Worm (Caenorhabditis elegans): ENCODE results near the gene F14D7.6.
"Not testable (repeated sequence)": the region's sequence is repeated elsewhere in the genome, so short reads cannot be mapped to it uniquely, and the experiment has no call there.

F14D7.6 gene

ce11 chrV:14309632-14310031 lies 8.4 kb downstream of the F14D7.6 start, which contains the start of gene F14D7.14:
TSS of gene F14D7.14 (plus strand) at chrV:14309932.
- TF ChIP-seq T07F8.4 (tag; optimal IDR thresholded peaks at IDR 0.05); Y53G8AR.9 (GFP tag; conservative IDR thresholded peaks at IDR 0.05); ceh-40 (GFP tag; IDR thresholded peaks at IDR 0.05): not testable (repeated sequence)

- no peak for TF ChIP-seq lsl-1 (GFP tag; optimal IDR thresholded peaks at IDR 0.05)
- TF ChIP-seq ZK185.1 (tag; optimal IDR thresholded peaks at IDR 0.05; ENCODE audit: poor library complexity, severe bottlenecking) = no peak
- no peak for TF ChIP-seq ekl-4 (GFP tag; IDR thresholded peaks at IDR 0.05)
- no peak for TF ChIP-seq nhr-90 (tag; optimal IDR thresholded peaks at IDR 0.05)
Measured at ce11 chrV:14311115-14311514, 9.9 kb downstream of the F14D7.6 start, which contains the start of gene ddn-3. TSS of gene ddn-3 (minus strand) at chrV:14311215.

ce11 chrV:14312695-14313094 lies 11.5 kb downstream of the F14D7.6 start, which contains the start of gene F14D7.8:
TSS of gene F14D7.8 (minus strand) at chrV:14312795.
- TF ChIP-seq mxl-1 (tag; optimal IDR thresholded peaks at IDR 0.05) = no peak
- TF ChIP-seq lir-1 (GFP tag; conservative IDR thresholded peaks at IDR 0.05) = no peak
- TF ChIP-seq D2030.7 (GFP tag; IDR thresholded peaks at IDR 0.05) = no peak
- no peak for TF ChIP-seq zim-3 (tag; optimal IDR thresholded peaks at IDR 0.05)
- TF ChIP-seq hlh-12 (tag; optimal IDR thresholded peaks at IDR 0.05) = no peak

ce11 chrV:14314236-14314635 lies 13.0 kb downstream of the F14D7.6 start, which contains the start of gene F47B8.1:
TSS of gene F47B8.1 (minus strand) at chrV:14314336.
- TF ChIP-seq ceh-100 (GFP tag; IDR thresholded peaks at IDR 0.05) = no peak
- no peak for TF ChIP-seq sdz-38 (tag; optimal IDR thresholded peaks at IDR 0.05)
- no peak for TF ChIP-seq mcd-1 (GFP tag; IDR thresholded peaks at IDR 0.05)
- no peak for TF ChIP-seq snpc-1.3 (tag; optimal IDR thresholded peaks at IDR 0.05; ENCODE audit: insufficient read depth)
- no peak for TF ChIP-seq dox-1 (GFP tag; IDR thresholded peaks at IDR 0.05)
- TF ChIP-seq F55B11.4 (tag; optimal IDR thresholded peaks at IDR 0.05; ENCODE audit: borderline replicate concordance, insufficient read depth) = no peak
- no peak for TF ChIP-seq sptf-2 (GFP tag; optimal IDR thresholded peaks at IDR 0.05)
- TF ChIP-seq F33H1.4 (GFP tag; IDR thresholded peaks at IDR 0.05) = no peak
- TF ChIP-seq lin-54 (GFP tag; optimal IDR thresholded peaks at IDR 0.05) = no peak
- no peak for TF ChIP-seq mes-4 (tag; optimal IDR thresholded peaks at IDR 0.05)
- TF ChIP-seq lin-35 (GFP tag; optimal IDR thresholded peaks at IDR 0.05) = no peak
- TF ChIP-seq ztf-3 (GFP tag; optimal IDR thresholded peaks at IDR 0.05) = no peak
- no peak for TF ChIP-seq dpl-1 (GFP tag; optimal IDR thresholded peaks at IDR 0.05)
- no peak for TF ChIP-seq tbx-9 (tag; optimal IDR thresholded peaks at IDR 0.05; ENCODE audit: borderline replicate concordance)
- TF ChIP-seq aptf-2 (GFP tag; conservative IDR thresholded peaks at IDR 0.05) = no peak
- TF ChIP-seq madf-8 (GFP tag; conservative IDR thresholded peaks at IDR 0.05) = no peak
- no peak for TF ChIP-seq Y56A3A.18 (GFP tag; IDR thresholded peaks at IDR 0.05)
- TF ChIP-seq hrde-1 (tag; optimal IDR thresholded peaks at IDR 0.05; ENCODE audit: borderline replicate concordance) = no peak
- no peak for TF ChIP-seq F57A8.1 (GFP tag; optimal IDR thresholded peaks at IDR 0.05)

- TF ChIP-seq C17E4.6 (GFP tag; IDR thresholded peaks at IDR 0.05) (no peak), K11D2.4 (GFP tag; IDR thresholded peaks at IDR 0.05) (no peak), nfya-2 (GFP tag; IDR thresholded peaks at IDR 0.05) (no peak), F10E7.11 (tag; optimal IDR thresholded peaks at IDR 0.05) (no peak), rcor-1 (GFP tag; IDR thresholded peaks at IDR 0.05) (no peak), Y56A3A.18 (GFP tag; IDR thresholded peaks at IDR 0.05) (no peak), tlf-1 (GFP tag; optimal IDR thresholded peaks at IDR 0.05) (no peak)
Measured at ce11 chrV:14316525-14316924, 15.3 kb downstream of the F14D7.6 start, which contains the start of gene F47B8.2. TSS of gene F47B8.2 (minus strand) at chrV:14316625.

Data from whole organism, young adult.